Worm (Caenorhabditis elegans): ENCODE results near the gene memi-1.

memi-1 gene

DNA sequence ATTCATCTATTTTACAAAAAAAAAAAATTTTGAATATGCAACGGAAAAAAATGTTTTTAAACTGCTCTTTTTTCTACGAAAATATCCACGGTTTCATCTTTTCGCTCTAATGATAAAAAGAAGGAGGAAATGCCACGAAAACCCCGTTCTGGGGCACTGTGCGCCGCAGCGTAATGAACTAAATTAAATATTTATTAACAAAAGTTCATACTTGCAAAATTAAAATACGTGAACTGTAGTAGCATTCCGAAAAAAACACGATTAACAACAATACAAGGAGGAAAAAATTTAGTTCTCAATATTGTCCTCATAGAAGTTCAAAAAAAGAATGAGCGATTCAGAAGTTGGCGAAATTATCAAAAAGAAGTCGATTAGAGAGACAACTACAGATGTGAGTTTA lies 29.2 kb upstream of the memi-1 start, which contains the start of gene R11E3.1:
Gene R11E3.1, plus strand, starts transcription at position 301 of the 400 bp plus-strand sequence.
- TF ChIP-seq egl-27 (tag; optimal IDR thresholded peaks at IDR 0.05) (no peak), elt-2 (tag; optimal IDR thresholded peaks at IDR 0.05) (no peak), fkh-10 (GFP tag; optimal IDR thresholded peaks at IDR 0.05) (no peak), ztf-4 (tag; optimal IDR thresholded peaks at IDR 0.05) (no peak)

DNA sequence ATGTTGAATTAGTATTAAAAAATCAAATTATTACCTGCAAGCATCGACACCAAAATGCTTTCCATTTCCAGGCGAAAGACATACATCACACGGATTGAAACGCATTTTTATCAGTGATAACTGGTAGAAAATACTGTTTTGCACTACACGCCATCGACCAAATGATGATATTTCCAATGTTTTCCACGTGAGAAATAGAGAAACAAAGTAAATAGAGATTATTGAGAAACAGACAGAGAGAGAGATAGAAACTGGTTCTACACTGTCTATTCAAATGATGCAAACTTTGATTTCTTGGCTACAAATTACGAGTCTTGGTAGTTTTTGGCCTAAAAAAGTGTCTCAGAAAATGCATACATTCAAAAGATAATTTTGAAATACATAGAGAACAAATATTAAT lies 28.1 kb upstream of the memi-1 start, which contains the start of gene nhr-104:
Gene nhr-104, minus strand, starts transcription at position 361 of the 400 bp plus-strand sequence.
- TF ChIP-seq mml-1 (tag; optimal IDR thresholded peaks at IDR 0.05): no peak
- no peak for TF ChIP-seq unc-39 (tag; optimal IDR thresholded peaks at IDR 0.05)
- TF ChIP-seq lin-15B (tag; optimal IDR thresholded peaks at IDR 0.05): no peak
- TF ChIP-seq elt-1 (tag; optimal IDR thresholded peaks at IDR 0.05): no peak
- TF ChIP-seq tbx-2 (tag; optimal IDR thresholded peaks at IDR 0.05): no peak
- TF ChIP-seq ZK546.5 (tag; optimal IDR thresholded peaks at IDR 0.05): no peak
- peak; percentile 69 for TF ChIP-seq nhr-23 (tag; optimal IDR thresholded peaks at IDR 0.05)
- TF ChIP-seq ceh-28 (tag; optimal IDR thresholded peaks at IDR 0.05): peak; percentile 66
- peak; percentile 63 for TF ChIP-seq elt-2 (tag; optimal IDR thresholded peaks at IDR 0.05)
- TF ChIP-seq skn-1 (tag; optimal IDR thresholded peaks at IDR 0.05): peak; percentile 94
- TF ChIP-seq ceh-9 (tag; optimal IDR thresholded peaks at IDR 0.05): no peak
- peak; percentile 94 for TF ChIP-seq pha-4 (tag; optimal IDR thresholded peaks at IDR 0.05)
- peak; percentile 59 for TF ChIP-seq nhr-25 (tag; optimal IDR thresholded peaks at IDR 0.05)
- TF ChIP-seq R02D3.7 (tag; optimal IDR thresholded peaks at IDR 0.05): no peak
- peak; percentile 16 for TF ChIP-seq nfya-1 (tag; optimal IDR thresholded peaks at IDR 0.05; ENCODE audit: insufficient read depth)
- TF ChIP-seq pqm-1 (tag; optimal IDR thresholded peaks at IDR 0.05): peak; percentile 67
- no peak for TF ChIP-seq ztf-4 (tag; optimal IDR thresholded peaks at IDR 0.05)
- TF ChIP-seq sea-2 (GFP tag; optimal IDR thresholded peaks at IDR 0.05): no peak
- TF ChIP-seq fkh-10 (GFP tag; optimal IDR thresholded peaks at IDR 0.05): no peak
- peak; percentile 39 for TF ChIP-seq jun-1 (tag; optimal IDR thresholded peaks at IDR 0.05)
- TF ChIP-seq nhr-237 (tag; optimal IDR thresholded peaks at IDR 0.05): no peak
- TF ChIP-seq nhr-43 (tag; optimal IDR thresholded peaks at IDR 0.05; ENCODE audit: poor library complexity, severe bottlenecking): peak; percentile 36
- no peak for TF ChIP-seq lin-39 (tag; optimal IDR thresholded peaks at IDR 0.05)
- no peak for TF ChIP-seq ama-1 (optimal IDR thresholded peaks at IDR 0.05)
- no peak for TF ChIP-seq elt-3 (tag; optimal IDR thresholded peaks at IDR 0.05)
- TF ChIP-seq nhr-12 (tag; optimal IDR thresholded peaks at IDR 0.05): no peak

DNA sequence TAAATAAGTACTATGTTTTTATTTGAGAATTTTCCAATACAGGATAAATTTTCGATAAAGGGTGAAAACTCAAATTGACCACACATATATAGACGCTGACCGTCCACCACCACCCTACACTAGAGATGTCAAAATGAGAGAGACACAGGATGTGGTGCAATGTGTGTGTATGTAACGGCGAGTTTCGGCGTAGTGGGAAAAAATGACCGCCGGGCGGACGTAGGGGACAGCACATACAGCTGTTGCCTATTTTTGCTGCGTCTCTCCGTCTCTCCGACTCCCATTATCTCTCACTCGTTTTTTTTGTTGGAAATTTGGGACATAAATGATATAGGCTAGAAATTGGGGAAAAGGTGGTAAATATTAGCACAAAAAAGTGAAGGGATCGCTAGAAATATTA lies 20.9 kb upstream of the memi-1 start:
- TF ChIP-seq ZK546.5 (tag; optimal IDR thresholded peaks at IDR 0.05) (no peak), fkh-10 (GFP tag; optimal IDR thresholded peaks at IDR 0.05) (no peak), hmg-11 (tag; optimal IDR thresholded peaks at IDR 0.05) (peak; percentile 76), unc-62 (GFP tag; optimal IDR thresholded peaks at IDR 0.05) (no peak), elt-2 (tag; optimal IDR thresholded peaks at IDR 0.05) (no peak), eor-1 (tag; optimal IDR thresholded peaks at IDR 0.05) (no peak), elt-3 (tag; optimal IDR thresholded peaks at IDR 0.05) (no peak), lin-15B (tag; optimal IDR thresholded peaks at IDR 0.05) (no peak), lin-39 (tag; optimal IDR thresholded peaks at IDR 0.05) (no peak), nhr-43 (tag; optimal IDR thresholded peaks at IDR 0.05; ENCODE audit: poor library complexity, severe bottlenecking) (no peak), mml-1 (tag; optimal IDR thresholded peaks at IDR 0.05) (no peak), pha-4 (tag; optimal IDR thresholded peaks at IDR 0.05) (no peak), lsy-12 (tag; optimal IDR thresholded peaks at IDR 0.05) (no peak), pqm-1 (tag; optimal IDR thresholded peaks at IDR 0.05) (no peak), skn-1 (tag; optimal IDR thresholded peaks at IDR 0.05) (no peak), nfya-1 (tag; optimal IDR thresholded peaks at IDR 0.05; ENCODE audit: insufficient read depth) (peak; percentile 28), R02D3.7 (tag; optimal IDR thresholded peaks at IDR 0.05) (no peak)

DNA sequence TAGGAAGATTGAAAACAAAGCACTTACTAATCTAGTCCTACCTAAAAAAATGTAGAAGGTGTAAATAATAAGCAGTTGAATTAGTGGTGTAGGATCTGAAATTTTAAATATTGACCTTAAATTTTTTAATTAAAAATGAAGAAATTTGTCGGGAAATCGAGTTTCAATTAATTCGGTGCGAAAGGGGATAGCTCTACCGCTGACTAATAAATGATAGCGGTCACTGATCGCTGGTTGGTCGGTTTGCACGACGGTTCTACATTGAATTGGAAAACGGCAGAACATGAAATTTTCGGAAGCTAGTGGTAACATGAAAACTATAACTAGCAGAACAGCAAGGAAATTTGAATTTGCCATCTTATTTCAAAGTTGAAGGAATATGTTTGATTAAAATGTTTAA lies 19.9 kb upstream of the memi-1 start, which contains the start of gene set-15:
Gene set-15, minus strand, starts transcription at position 101 of the 400 bp plus-strand sequence.
- TF ChIP-seq nhr-237 (tag; optimal IDR thresholded peaks at IDR 0.05) (no peak), pha-4 (tag; optimal IDR thresholded peaks at IDR 0.05) (no peak)

DNA sequence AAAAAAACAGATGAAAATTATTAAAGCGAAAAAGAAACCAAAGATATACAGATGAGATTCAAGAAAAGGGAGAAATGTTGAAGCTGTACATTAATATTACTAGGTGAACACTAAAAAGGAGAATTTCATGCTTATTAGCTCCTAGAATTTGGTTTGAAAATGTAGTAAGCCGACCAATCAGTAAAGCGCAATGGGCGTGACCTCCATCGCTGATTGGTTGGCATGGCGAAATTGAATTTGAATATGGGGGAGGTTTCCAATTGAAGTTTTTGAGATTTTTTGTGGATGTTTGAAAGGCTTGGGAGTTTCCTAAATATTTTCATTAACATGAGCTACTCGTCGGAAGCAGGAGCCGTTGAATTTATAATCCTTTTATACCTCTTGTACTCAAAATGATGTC lies 16.3 kb upstream of the memi-1 start:
- no peak for TF ChIP-seq ztf-11 (tag; optimal IDR thresholded peaks at IDR 0.05)
- no peak for TF ChIP-seq nhr-43 (tag; optimal IDR thresholded peaks at IDR 0.05; ENCODE audit: poor library complexity, severe bottlenecking)
- TF ChIP-seq jun-1 (tag; optimal IDR thresholded peaks at IDR 0.05): no peak
- TF ChIP-seq nfya-1 (tag; optimal IDR thresholded peaks at IDR 0.05; ENCODE audit: insufficient read depth): peak; percentile 94
